Fruit fly (Drosophila melanogaster) Kc167 (cell line): Measurements from ENCODE around the gene Rsod.

Experiments used
- Myc ChIP-seq: fragments of >200 bp; optimal IDR thresholded peaks from 2 replicates; lab custom pipeline; 2017; ENCODE audit warnings: missing external identifiers
- Sin3A ChIP-seq: fragments of >200 bp; optimal IDR thresholded peaks from 2 replicates; lab custom pipeline; 2018; ENCODE audit warnings: missing external identifiers
- h ChIP-seq: fragments of >200 bp; optimal IDR thresholded peaks from 3 replicates; lab custom pipeline; 2018; ENCODE audit warnings: missing external identifiers
- insv ChIP-seq: fragments of >200 bp; optimal IDR thresholded peaks from 3 replicates; lab custom pipeline; 2018; ENCODE audit warnings: missing external identifiers
- psq ChIP-seq: fragments of >200 bp; optimal IDR thresholded peaks from 2 replicates; lab custom pipeline; 2017; ENCODE audit warnings: missing external identifiers
- ttk ChIP-seq: sonication (Bioruptor generic); optimal IDR thresholded peaks from 2 replicates; lab custom pipeline; 2017; ENCODE audit warnings: missing external identifiers

Rsod gene

dm6 chr3R:30170671-30171667, at the start of gene Rsod:
Rsod (minus strand) TSS chr3R:30171207.
- TF ChIP-seq Myc (no peak), Sin3A (lab: Kevin White, UChicago) (no peak), psq (lab: Kevin White, UChicago) (no peak), ttk (lab: Kevin White, UChicago) (no peak)

DNA sequence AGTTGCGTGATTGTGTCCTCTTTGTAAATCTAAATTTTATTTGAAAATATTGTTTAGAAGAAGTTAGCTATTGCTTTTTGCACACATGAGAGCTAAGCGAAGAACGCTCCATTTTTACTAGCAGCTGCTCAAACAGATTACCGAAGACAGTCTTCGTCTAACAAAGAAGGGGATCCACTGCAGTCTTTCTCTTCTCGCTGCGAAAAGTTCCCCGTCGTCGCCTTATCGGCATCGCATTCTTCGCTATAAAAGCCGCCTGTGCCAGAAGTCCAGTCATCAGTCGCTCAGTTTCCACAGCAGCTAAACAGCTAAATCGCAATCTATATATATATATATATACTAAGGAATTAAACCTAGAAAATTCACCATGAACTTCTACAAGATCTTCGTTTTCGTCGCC, 45.2 kb upstream of the Rsod start, which contains the start of gene CecC:
TSS of gene CecC (plus strand) at position 275 of the 400 bp plus-strand sequence.
- TF ChIP-seq insv (lab: Kevin White, UChicago) (no peak), Sin3A (lab: Kevin White, UChicago) (no peak), psq (lab: Kevin White, UChicago) (no peak), Myc (no peak), ttk (lab: Kevin White, UChicago) (no peak), h (lab: Kevin White, UChicago) (no peak)

- TF ChIP-seq Myc (no peak), ttk (lab: Kevin White, UChicago) (no peak), insv (lab: Kevin White, UChicago) (no peak), psq (lab: Kevin White, UChicago) (no peak)
Observed at dm6 chr3R:30215020-30215419, 44.0 kb upstream of the Rsod start.

DNA sequence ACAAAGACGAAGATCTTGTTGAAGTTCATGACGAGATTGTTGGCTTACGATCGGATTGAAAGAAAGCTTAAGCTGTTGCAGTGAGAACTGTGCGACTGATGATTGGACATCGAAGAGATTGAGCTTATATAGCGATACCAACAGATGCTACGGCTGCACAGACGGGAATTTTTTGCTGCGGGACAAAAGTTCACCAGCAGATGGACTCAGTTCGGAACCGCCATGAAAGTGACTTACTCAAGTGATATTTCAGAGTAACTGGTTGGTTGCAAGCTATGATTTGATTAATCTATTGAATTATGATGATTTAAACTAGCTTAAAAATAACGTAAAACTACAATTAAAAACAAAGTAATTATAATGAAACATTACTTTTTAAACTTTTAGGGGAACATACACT, 42.7 kb upstream of the Rsod start, which contains the start of gene CecB:
TSS of gene CecB (minus strand) at position 101 of the 400 bp plus-strand sequence.
- TF ChIP-seq insv (lab: Kevin White, UChicago) = no peak
- TF ChIP-seq h (lab: Kevin White, UChicago) = no peak

DNA sequence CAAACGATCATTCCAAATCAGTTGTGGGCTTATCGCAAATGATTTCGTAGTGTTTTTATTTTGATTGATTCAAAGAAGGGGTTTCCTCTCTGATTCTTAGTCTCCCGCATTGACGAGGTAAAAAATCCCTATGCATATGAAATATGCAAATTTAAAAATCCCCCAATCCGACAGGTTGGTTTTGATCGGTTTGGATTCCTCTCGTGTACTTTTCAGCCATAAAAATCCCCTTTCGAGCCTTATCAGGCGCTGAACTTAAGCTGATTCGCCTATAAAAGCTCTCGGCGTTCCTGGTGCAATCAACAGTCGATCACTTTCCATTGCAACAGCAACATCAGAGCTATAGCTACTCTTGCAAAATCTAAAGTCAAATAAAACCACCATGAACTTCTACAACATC, 40.8 kb upstream of the Rsod start, which contains the start of gene CecA2:
TSS of gene CecA2 (plus strand) at position 301 of the 400 bp plus-strand sequence.
- TF ChIP-seq ttk (lab: Kevin White, UChicago) (no peak), insv (lab: Kevin White, UChicago) (no peak), h (lab: Kevin White, UChicago) (no peak)

- TF ChIP-seq Sin3A (lab: Kevin White, UChicago) (no peak), insv (lab: Kevin White, UChicago) (no peak), h (lab: Kevin White, UChicago) (no peak), ttk (lab: Kevin White, UChicago) (no peak), Myc (no peak), psq (lab: Kevin White, UChicago) (no peak)
Observed at dm6 chr3R:30210560-30210959, 39.6 kb upstream of the Rsod start, which contains the start of gene CecA1. CecA1 (plus strand) TSS chr3R:30210874.

DNA sequence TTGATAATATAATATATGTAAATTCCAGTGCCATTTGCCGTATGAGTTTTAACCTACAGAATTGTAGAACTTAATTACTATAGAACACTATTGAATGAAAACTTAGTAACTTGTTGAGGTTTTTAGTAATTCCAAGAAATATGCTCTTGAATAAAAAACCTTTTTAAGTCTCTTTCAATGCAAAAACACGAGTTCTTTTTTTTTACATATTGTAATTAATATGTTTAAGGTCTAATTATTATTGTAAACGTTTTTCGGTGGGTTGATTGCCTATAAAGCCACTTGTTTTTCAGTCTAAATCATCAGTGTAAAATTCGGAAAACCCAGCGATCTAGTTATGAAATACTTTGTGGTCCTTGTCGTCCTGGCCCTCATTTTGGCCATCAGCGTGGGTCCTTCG, 38.6 kb upstream of the Rsod start, which contains the start of gene Anp:
TSS of gene Anp (plus strand) at position 301 of the 400 bp plus-strand sequence.
- no peak for TF ChIP-seq Sin3A (lab: Kevin White, UChicago)

dm6 chr3R:30208766-30209484, 37.9 kb upstream of the Rsod start, which contains the start of gene RpS7:
RpS7 (minus strand) TSS chr3R:30209020.
- TF ChIP-seq Sin3A (lab: Kevin White, UChicago) (no peak), ttk (lab: Kevin White, UChicago) (no peak), Myc (no peak), insv (lab: Kevin White, UChicago) (no peak), h (lab: Kevin White, UChicago) (no peak), psq (lab: Kevin White, UChicago) (no peak)

dm6 chr3R:30208011-30208410, 37.0 kb upstream of the Rsod start:
- no peak for TF ChIP-seq psq (lab: Kevin White, UChicago)
- TF ChIP-seq h (lab: Kevin White, UChicago) = no peak
- no peak for TF ChIP-seq insv (lab: Kevin White, UChicago)
- TF ChIP-seq ttk (lab: Kevin White, UChicago) = no peak
- no peak for TF ChIP-seq Myc
- TF ChIP-seq Sin3A (lab: Kevin White, UChicago) = no peak

DNA sequence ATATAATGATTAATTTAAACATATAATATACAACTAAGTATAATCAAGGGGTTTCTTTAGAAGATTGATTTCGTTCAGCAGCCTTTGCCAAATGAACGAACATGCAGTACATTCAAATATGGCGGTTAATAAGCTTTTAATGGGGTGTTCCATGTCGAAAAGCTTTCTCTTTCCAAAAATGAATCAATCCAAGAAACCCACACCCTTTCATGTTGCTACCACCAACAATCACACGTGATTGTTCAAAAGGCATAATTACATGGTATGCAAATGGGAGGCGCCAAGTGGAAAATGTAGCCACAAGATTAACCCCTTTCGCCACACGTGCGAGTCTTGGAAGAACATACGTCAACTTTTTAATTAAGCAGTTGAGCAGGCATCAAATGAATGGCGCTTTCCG, 34.9 kb upstream of the Rsod start:
- TF ChIP-seq psq (lab: Kevin White, UChicago) (no peak), ttk (lab: Kevin White, UChicago) (no peak), Sin3A (lab: Kevin White, UChicago) (no peak), insv (lab: Kevin White, UChicago) (no peak), h (lab: Kevin White, UChicago) (no peak), Myc (no peak)

DNA sequence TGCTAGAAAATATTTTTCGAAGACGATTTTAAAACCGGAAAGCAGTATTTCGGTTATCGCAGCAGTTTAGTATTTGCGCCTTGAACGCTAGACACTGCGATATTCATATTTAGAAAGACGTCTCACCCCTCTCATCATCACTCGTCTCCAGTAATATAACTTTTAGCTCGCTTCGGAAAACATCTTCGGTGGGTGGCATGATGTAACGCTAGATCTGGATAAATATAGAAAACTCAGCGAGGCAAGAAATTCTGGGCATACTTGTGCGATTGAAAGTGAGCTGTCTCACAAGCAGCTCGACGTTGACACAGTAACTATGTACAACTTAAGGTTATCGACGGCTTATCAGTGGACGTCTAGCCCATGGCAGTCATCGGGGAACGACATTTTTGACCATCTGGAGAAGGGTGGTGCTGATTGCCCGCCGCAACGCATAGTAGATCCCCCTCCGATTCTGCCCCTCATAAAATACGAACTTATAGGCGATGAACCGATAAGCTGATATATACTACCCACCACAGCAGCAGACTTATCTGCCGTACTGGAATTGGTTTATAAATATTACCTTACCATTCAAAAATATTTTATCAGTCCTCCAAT, 33.1 kb upstream of the Rsod start:
- TF ChIP-seq psq (lab: Kevin White, UChicago) = no peak
- no peak for TF ChIP-seq ttk (lab: Kevin White, UChicago)
- TF ChIP-seq insv (lab: Kevin White, UChicago) = no peak
- no peak for TF ChIP-seq h (lab: Kevin White, UChicago)
- TF ChIP-seq Myc = no peak
- TF ChIP-seq Sin3A (lab: Kevin White, UChicago) = no peak
